Worm (Caenorhabditis elegans) whole organism, mixed stage, embryonic: ENCODE data around the gene isw-1.

Experiments used
- nhr-76 ChIP-seq: sonication (generic microtip); optimal IDR thresholded peaks from 2 replicates; lab custom pipeline; 2017; ENCODE audit warnings: missing biosample characterization, missing genetic modification characterization
- pha-4 ChIP-seq: fragments of 150-350 bp; optimal IDR thresholded peaks from 2 replicates; lab custom pipeline; 2018; ENCODE audit warnings: missing biosample characterization, missing genetic modification reagents, missing genetic modification characterization
- sem-2 ChIP-seq: fragments of 200-800 bp; sonication (Bioruptor generic); optimal IDR thresholded peaks from 2 replicates; lab custom pipeline; 2018; ENCODE audit warnings: mild to moderate bottlenecking, missing genetic modification characterization, missing compliant biosample characterization
- snpc-4 ChIP-seq: fragments of 150-350 bp; optimal IDR thresholded peaks from 2 replicates; lab custom pipeline; 2014; ENCODE audit warnings: missing biosample characterization, missing genetic modification characterization

DNA sequence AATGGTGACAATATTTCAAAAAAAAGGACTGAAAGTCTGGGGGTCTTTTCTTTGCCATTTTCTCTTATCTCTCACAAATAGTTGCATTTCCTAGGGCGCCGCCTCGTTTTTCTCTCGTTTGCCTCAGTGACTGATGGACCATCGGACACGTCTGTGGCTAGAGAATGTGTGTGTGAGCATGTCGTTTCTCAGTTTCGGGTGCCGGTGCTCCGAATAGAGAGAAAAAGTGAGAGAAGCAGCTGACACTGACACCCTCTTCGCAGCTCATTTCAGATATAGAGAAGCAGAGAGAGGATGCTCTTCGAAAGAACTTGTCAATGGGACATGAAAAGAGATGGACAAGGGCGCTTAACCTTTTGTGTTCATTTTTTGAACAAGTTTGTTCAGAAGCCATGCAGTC lies 54.1 kb downstream of the isw-1 start:
- TF ChIP-seq sem-2 (GFP tag; lab: Kevin White, UChicago): no peak
- no peak for TF ChIP-seq nhr-76 (tag; lab: Kevin White, UChicago)
- no peak for TF ChIP-seq snpc-4 (tag; lab: Kevin White, UChicago)
- TF ChIP-seq pha-4 (tag; lab: Kevin White, UChicago): no peak
